Worm (Caenorhabditis elegans) whole organism, mixed stage, embryonic: ENCODE results near the gene let-754.
A peak's percentile ranks its signal among the peaks of the same experiment; 100 is the strongest.

Experiments
- M03D4.4 ChIP-seq: sonication (generic microtip); optimal IDR thresholded peaks from 2 replicates; lab custom pipeline; 2017; ENCODE audit warnings: mild to moderate bottlenecking, missing genetic modification characterization, missing compliant biosample characterization
- bed-3 ChIP-seq: fragments of 200-800 bp; sonication (Bioruptor generic); optimal IDR thresholded peaks from 3 replicates; lab custom pipeline; 2018; ENCODE audit warnings: mild to moderate bottlenecking, missing genetic modification characterization, moderate library complexity, missing compliant biosample characterization
- blmp-1 ChIP-seq: fragments of 150-350 bp; optimal IDR thresholded peaks from 2 replicates; lab custom pipeline; 2014; ENCODE audit warnings: missing biosample characterization, missing genetic modification characterization
- ceh-39 ChIP-seq: fragments of 150-350 bp; optimal IDR thresholded peaks from 2 replicates; lab custom pipeline; 2014; ENCODE audit warnings: missing biosample characterization, missing genetic modification characterization
- ceh-43 ChIP-seq: fragments of 200-800 bp; sonication (Bioruptor generic); optimal IDR thresholded peaks from 2 replicates; lab custom pipeline; 2018; ENCODE audit warnings: mild to moderate bottlenecking, missing genetic modification characterization, moderate library complexity, missing compliant biosample characterization
- ceh-83 ChIP-seq: fragments of 200-800 bp; sonication (Bioruptor generic); optimal IDR thresholded peaks from 2 replicates; lab custom pipeline; 2018; ENCODE audit warnings: mild to moderate bottlenecking, missing genetic modification characterization, missing compliant biosample characterization
- ces-1 ChIP-seq: fragments of 150-350 bp; optimal IDR thresholded peaks from 2 replicates; lab custom pipeline; 2014; ENCODE audit warnings: missing biosample characterization, missing genetic modification reagents, missing genetic modification characterization
- drap-1 ChIP-seq: fragments of 200-800 bp; sonication (Bioruptor generic); optimal IDR thresholded peaks from 3 replicates; lab custom pipeline; 2018; ENCODE audit warnings: mild to moderate bottlenecking, missing genetic modification characterization, missing compliant biosample characterization
- elt-1 ChIP-seq: sonication (generic microtip); optimal IDR thresholded peaks from 2 replicates; lab custom pipeline; 2017; ENCODE audit warnings: missing genetic modification characterization, mild to moderate bottlenecking, missing compliant biosample characterization, antibody characterized with exemption, moderate library complexity, borderline replicate concordance; ENCODE audit not compliant: insufficient read depth
- elt-3 ChIP-seq: fragments of 150-350 bp; optimal IDR thresholded peaks from 2 replicates; lab custom pipeline; 2014; ENCODE audit warnings: missing biosample characterization, missing genetic modification characterization
- flh-1 ChIP-seq: fragments of 200-800 bp; sonication (Bioruptor generic); optimal IDR thresholded peaks from 2 replicates; lab custom pipeline; 2018; ENCODE audit warnings: mild to moderate bottlenecking, missing genetic modification characterization, moderate library complexity, missing compliant biosample characterization
- ham-2 ChIP-seq: fragments of 200-800 bp; sonication (Bioruptor generic); optimal IDR thresholded peaks from 2 replicates; lab custom pipeline; 2018; ENCODE audit warnings: mild to moderate bottlenecking, missing genetic modification characterization, missing compliant biosample characterization
- hlh-1 ChIP-seq: fragments of 150-350 bp; optimal IDR thresholded peaks from 2 replicates; lab custom pipeline; 2014; ENCODE audit warnings: missing biosample characterization, missing genetic modification reagents, missing genetic modification characterization
- lin-32 ChIP-seq: fragments of 200-800 bp; sonication (Bioruptor generic); optimal IDR thresholded peaks from 2 replicates; lab custom pipeline; 2018; ENCODE audit warnings: mild to moderate bottlenecking, missing genetic modification characterization, missing compliant biosample characterization
- lsy-2 ChIP-seq: fragments of 150-350 bp; optimal IDR thresholded peaks from 2 replicates; lab custom pipeline; 2014; ENCODE audit warnings: missing biosample characterization, missing genetic modification characterization
- mab-5 ChIP-seq: fragments of 150-350 bp; optimal IDR thresholded peaks from 2 replicates; lab custom pipeline; 2014; ENCODE audit warnings: missing biosample characterization, missing genetic modification characterization
- mep-1 ChIP-seq: fragments of 150-350 bp; optimal IDR thresholded peaks from 2 replicates; lab custom pipeline; 2017; ENCODE audit warnings: missing biosample characterization, missing genetic modification reagents, missing genetic modification characterization, inconsistent platforms
- mls-2 ChIP-seq: sonication (generic microtip); optimal IDR thresholded peaks from 2 replicates; lab custom pipeline; 2016; ENCODE audit warnings: mild to moderate bottlenecking, missing genetic modification characterization, moderate library complexity, missing compliant biosample characterization
- nhr-12 ChIP-seq: fragments of 150-350 bp; optimal IDR thresholded peaks from 2 replicates; lab custom pipeline; 2014; ENCODE audit warnings: missing biosample characterization, missing genetic modification characterization
- nhr-2 ChIP-seq: fragments of 150-350 bp; optimal IDR thresholded peaks from 2 replicates; lab custom pipeline; 2014; ENCODE audit warnings: missing biosample characterization, missing genetic modification characterization
- nhr-237 ChIP-seq: fragments of 150-350 bp; optimal IDR thresholded peaks from 2 replicates; lab custom pipeline; 2014; ENCODE audit warnings: missing biosample characterization, missing genetic modification characterization
- nhr-28 ChIP-seq: fragments of 150-350 bp; optimal IDR thresholded peaks from 2 replicates; lab custom pipeline; 2014; ENCODE audit warnings: missing biosample characterization, missing genetic modification characterization
- nhr-76 ChIP-seq: sonication (generic microtip); optimal IDR thresholded peaks from 2 replicates; lab custom pipeline; 2017; ENCODE audit warnings: missing biosample characterization, missing genetic modification characterization
- pha-4 ChIP-seq: fragments of 150-350 bp; optimal IDR thresholded peaks from 2 replicates; lab custom pipeline; 2018; ENCODE audit warnings: missing biosample characterization, missing genetic modification reagents, missing genetic modification characterization
- sem-2 ChIP-seq: fragments of 200-800 bp; sonication (Bioruptor generic); optimal IDR thresholded peaks from 2 replicates; lab custom pipeline; 2018; ENCODE audit warnings: mild to moderate bottlenecking, missing genetic modification characterization, missing compliant biosample characterization
- tbx-8 ChIP-seq: fragments of 200-800 bp; sonication (Bioruptor generic); optimal IDR thresholded peaks from 2 replicates; lab custom pipeline; 2018; ENCODE audit warnings: mild to moderate bottlenecking, missing genetic modification characterization, moderate library complexity, missing compliant biosample characterization
- unc-120 ChIP-seq: sonication (generic microtip); optimal IDR thresholded peaks from 2 replicates; lab custom pipeline; 2017; ENCODE audit warnings: missing genetic modification characterization, missing compliant biosample characterization; ENCODE audit not compliant: poor library complexity, severe bottlenecking
- unc-39 ChIP-seq: fragments of 150-350 bp; optimal IDR thresholded peaks from 2 replicates; lab custom pipeline; 2014; ENCODE audit warnings: missing biosample characterization, missing genetic modification characterization
- unc-62 ChIP-seq: fragments of 150-350 bp; optimal IDR thresholded peaks from 2 replicates; lab custom pipeline; 2014; ENCODE audit warnings: missing biosample characterization, missing genetic modification reagents, missing genetic modification characterization

The let-754 gene

ce11 chrIII:7933235-7933634 lies 19.9 kb downstream of the let-754 start, which contains the start of gene ran-2:
Gene ran-2, plus strand, starts transcription at chrIII:7933535.
- TF ChIP-seq elt-3 (tag; lab: Kevin White, UChicago) = no peak
- TF ChIP-seq elt-1 (tag; lab: Kevin White, UChicago) = no peak
- TF ChIP-seq bed-3 (GFP tag; lab: Kevin White, UChicago) = no peak
- TF ChIP-seq unc-62 (GFP tag; lab: Kevin White, UChicago) = no peak
- TF ChIP-seq nhr-28 (tag; lab: Kevin White, UChicago) = no peak
- no peak for TF ChIP-seq flh-1 (GFP tag; lab: Kevin White, UChicago)
- no peak for TF ChIP-seq ceh-39
- no peak for TF ChIP-seq drap-1 (GFP tag; lab: Kevin White, UChicago)
- TF ChIP-seq pha-4 = no peak
- TF ChIP-seq blmp-1 (tag; lab: Kevin White, UChicago) = no peak
- TF ChIP-seq ham-2 (GFP tag; lab: Kevin White, UChicago) = no peak
- no peak for TF ChIP-seq nhr-2 (tag; lab: Kevin White, UChicago)

- no peak for TF ChIP-seq drap-1 (GFP tag; lab: Kevin White, UChicago)
- peak; percentile 34 for TF ChIP-seq lsy-2
- peak; percentile 16 for TF ChIP-seq nhr-237
These were observed 24.5 kb downstream of the let-754 start, which contains the start of the genes C29E4.13 and npp-15 for ce11 chrIII:7928549-7929129. Gene C29E4.13, minus strand, starts transcription at chrIII:7928717. Gene npp-15, plus strand, starts transcription at chrIII:7929043.

ce11 chrIII:7925968-7926367 lies 27.1 kb downstream of the let-754 start:
- TF ChIP-seq ham-2 (GFP tag; lab: Kevin White, UChicago) = peak; percentile 78
- peak; percentile 2 for TF ChIP-seq lsy-2
- TF ChIP-seq pha-4 = peak; percentile 34
- peak; percentile 24 for TF ChIP-seq nhr-237
- no peak for TF ChIP-seq nhr-76

ce11 chrIII:7924821-7925220 lies 28.3 kb downstream of the let-754 start, which contains the start of gene tag-250:
Gene tag-250, minus strand, starts transcription at chrIII:7924921.
- TF ChIP-seq mab-5 (tag; lab: Kevin White, UChicago) = no peak
- TF ChIP-seq unc-62 (GFP tag; lab: Kevin White, UChicago) = no peak
- no peak for TF ChIP-seq bed-3 (GFP tag; lab: Kevin White, UChicago)
- no peak for TF ChIP-seq hlh-1 (tag; lab: Kevin White, UChicago)
- TF ChIP-seq flh-1 (GFP tag; lab: Kevin White, UChicago) = no peak
- TF ChIP-seq lin-32 (GFP tag; lab: Kevin White, UChicago) = no peak
- TF ChIP-seq elt-3 (tag; lab: Kevin White, UChicago) = no peak
- no peak for TF ChIP-seq mep-1
- TF ChIP-seq ces-1 = no peak
- TF ChIP-seq unc-39 = no peak
- no peak for TF ChIP-seq nhr-28 (tag; lab: Kevin White, UChicago)
- TF ChIP-seq nhr-76 = no peak
- no peak for TF ChIP-seq unc-120 (tag; lab: Kevin White, UChicago)
- TF ChIP-seq mls-2 (tag; lab: Kevin White, UChicago) = no peak

- TF ChIP-seq ham-2 (GFP tag; lab: Kevin White, UChicago) (no peak), unc-62 (GFP tag; lab: Kevin White, UChicago) (no peak), flh-1 (GFP tag; lab: Kevin White, UChicago) (no peak), ceh-83 (no peak), drap-1 (GFP tag; lab: Kevin White, UChicago) (no peak), nhr-237 (no peak), sem-2 (GFP tag; lab: Kevin White, UChicago) (no peak), ceh-39 (no peak), M03D4.4 (tag; lab: Kevin White, UChicago) (no peak), mab-5 (tag; lab: Kevin White, UChicago) (no peak), nhr-76 (no peak), tbx-8 (no peak), ceh-43 (GFP tag; lab: Kevin White, UChicago) (no peak), nhr-12 (tag; lab: Kevin White, UChicago) (no peak)
These were observed 30.9 kb downstream of the let-754 start, which contains the start of gene C29E4.17 for ce11 chrIII:7922207-7922606. Gene C29E4.17, plus strand, starts transcription at chrIII:7922507.
